Worm (Caenorhabditis elegans): Measurements from ENCODE around the gene F41E6.15.

ce11 chrV:8594105-8594964, 8.2 kb downstream of the F41E6.15 start, which contains the start of gene tag-196:
- TF ChIP-seq snpc-1.1 (tag; optimal IDR thresholded peaks at IDR 0.05; ENCODE audit: insufficient read depth) (no peak), dpl-1 (GFP tag; optimal IDR thresholded peaks at IDR 0.05) (no peak), pbrm-1 (GFP tag; IDR thresholded peaks at IDR 0.05) (no peak)
